Worm (Caenorhabditis elegans): ENCODE data around the gene shc-3.

ce11 chrX:13668728-13669127 is 48.6 kb upstream of the shc-3 start, which contains the start of gene C04A11.2:
- no peak for TF ChIP-seq K09A11.1 (tag; optimal IDR thresholded peaks at IDR 0.05; ENCODE audit: insufficient read depth)
- TF ChIP-seq elt-2 (tag; optimal IDR thresholded peaks at IDR 0.05) = no peak
- TF ChIP-seq syd-9 (tag; optimal IDR thresholded peaks at IDR 0.05) = no peak
- TF ChIP-seq ets-4 (tag; optimal IDR thresholded peaks at IDR 0.05) = no peak
- TF ChIP-seq pha-4 (tag; optimal IDR thresholded peaks at IDR 0.05) = no peak
- TF ChIP-seq ama-1 (optimal IDR thresholded peaks at IDR 0.05) = no peak
- no peak for TF ChIP-seq ceh-9 (tag; optimal IDR thresholded peaks at IDR 0.05)
- no peak for TF ChIP-seq pqm-1 (tag; optimal IDR thresholded peaks at IDR 0.05)
